Worm (Caenorhabditis elegans) whole organism, mixed stage, embryonic: Measurements from ENCODE around the gene npr-16.

ENCODE experiments used
- M03D4.4 ChIP-seq: sonication (generic microtip); optimal IDR thresholded peaks from 2 replicates; lab custom pipeline; 2017; ENCODE audit warnings: mild to moderate bottlenecking, missing genetic modification characterization, missing compliant biosample characterization
- bed-3 ChIP-seq: fragments of 200-800 bp; sonication (Bioruptor generic); optimal IDR thresholded peaks from 3 replicates; lab custom pipeline; 2018; ENCODE audit warnings: mild to moderate bottlenecking, missing genetic modification characterization, moderate library complexity, missing compliant biosample characterization
- blmp-1 ChIP-seq: fragments of 150-350 bp; optimal IDR thresholded peaks from 2 replicates; lab custom pipeline; 2014; ENCODE audit warnings: missing biosample characterization, missing genetic modification characterization
- ceh-39 ChIP-seq: fragments of 150-350 bp; optimal IDR thresholded peaks from 2 replicates; lab custom pipeline; 2014; ENCODE audit warnings: missing biosample characterization, missing genetic modification characterization
- ceh-43 ChIP-seq: fragments of 200-800 bp; sonication (Bioruptor generic); optimal IDR thresholded peaks from 2 replicates; lab custom pipeline; 2018; ENCODE audit warnings: mild to moderate bottlenecking, missing genetic modification characterization, moderate library complexity, missing compliant biosample characterization
- ceh-83 ChIP-seq: fragments of 200-800 bp; sonication (Bioruptor generic); optimal IDR thresholded peaks from 2 replicates; lab custom pipeline; 2018; ENCODE audit warnings: mild to moderate bottlenecking, missing genetic modification characterization, missing compliant biosample characterization
- ces-1 ChIP-seq: fragments of 150-350 bp; optimal IDR thresholded peaks from 2 replicates; lab custom pipeline; 2014; ENCODE audit warnings: missing biosample characterization, missing genetic modification reagents, missing genetic modification characterization
- cnd-1 ChIP-seq: fragments of 200-800 bp; sonication (Bioruptor generic); optimal IDR thresholded peaks from 2 replicates; lab custom pipeline; 2018; ENCODE audit warnings: mild to moderate bottlenecking, missing genetic modification characterization, missing compliant biosample characterization
- drap-1 ChIP-seq: fragments of 200-800 bp; sonication (Bioruptor generic); optimal IDR thresholded peaks from 3 replicates; lab custom pipeline; 2018; ENCODE audit warnings: mild to moderate bottlenecking, missing genetic modification characterization, missing compliant biosample characterization
- elt-1 ChIP-seq: sonication (generic microtip); optimal IDR thresholded peaks from 2 replicates; lab custom pipeline; 2017; ENCODE audit warnings: missing genetic modification characterization, mild to moderate bottlenecking, missing compliant biosample characterization, antibody characterized with exemption, moderate library complexity, borderline replicate concordance; ENCODE audit not compliant: insufficient read depth
- flh-1 ChIP-seq: fragments of 200-800 bp; sonication (Bioruptor generic); optimal IDR thresholded peaks from 2 replicates; lab custom pipeline; 2018; ENCODE audit warnings: mild to moderate bottlenecking, missing genetic modification characterization, moderate library complexity, missing compliant biosample characterization
- ham-2 ChIP-seq: fragments of 200-800 bp; sonication (Bioruptor generic); optimal IDR thresholded peaks from 2 replicates; lab custom pipeline; 2018; ENCODE audit warnings: mild to moderate bottlenecking, missing genetic modification characterization, missing compliant biosample characterization
- hlh-1 ChIP-seq: fragments of 150-350 bp; optimal IDR thresholded peaks from 2 replicates; lab custom pipeline; 2014; ENCODE audit warnings: missing biosample characterization, missing genetic modification reagents, missing genetic modification characterization
- lin-13 ChIP-seq: fragments of 150-350 bp; optimal IDR thresholded peaks from 2 replicates; lab custom pipeline; 2014; ENCODE audit warnings: missing biosample characterization, missing genetic modification characterization
- lin-32 ChIP-seq: fragments of 200-800 bp; sonication (Bioruptor generic); optimal IDR thresholded peaks from 2 replicates; lab custom pipeline; 2018; ENCODE audit warnings: mild to moderate bottlenecking, missing genetic modification characterization, missing compliant biosample characterization
- lsy-2 ChIP-seq: fragments of 150-350 bp; optimal IDR thresholded peaks from 2 replicates; lab custom pipeline; 2014; ENCODE audit warnings: missing biosample characterization, missing genetic modification characterization
- mab-5 ChIP-seq: fragments of 150-350 bp; optimal IDR thresholded peaks from 2 replicates; lab custom pipeline; 2014; ENCODE audit warnings: missing biosample characterization, missing genetic modification characterization
- mep-1 ChIP-seq: fragments of 150-350 bp; optimal IDR thresholded peaks from 2 replicates; lab custom pipeline; 2017; ENCODE audit warnings: missing biosample characterization, missing genetic modification reagents, missing genetic modification characterization, inconsistent platforms
- mls-2 ChIP-seq: sonication (generic microtip); optimal IDR thresholded peaks from 2 replicates; lab custom pipeline; 2016; ENCODE audit warnings: mild to moderate bottlenecking, missing genetic modification characterization, moderate library complexity, missing compliant biosample characterization
- nhr-12 ChIP-seq: fragments of 150-350 bp; optimal IDR thresholded peaks from 2 replicates; lab custom pipeline; 2014; ENCODE audit warnings: missing biosample characterization, missing genetic modification characterization
- nhr-237 ChIP-seq: fragments of 150-350 bp; optimal IDR thresholded peaks from 2 replicates; lab custom pipeline; 2014; ENCODE audit warnings: missing biosample characterization, missing genetic modification characterization
- nhr-28 ChIP-seq: fragments of 150-350 bp; optimal IDR thresholded peaks from 2 replicates; lab custom pipeline; 2014; ENCODE audit warnings: missing biosample characterization, missing genetic modification characterization
- nhr-76 ChIP-seq: sonication (generic microtip); optimal IDR thresholded peaks from 2 replicates; lab custom pipeline; 2017; ENCODE audit warnings: missing biosample characterization, missing genetic modification characterization
- pha-4 ChIP-seq: fragments of 150-350 bp; optimal IDR thresholded peaks from 2 replicates; lab custom pipeline; 2018; ENCODE audit warnings: missing biosample characterization, missing genetic modification reagents, missing genetic modification characterization
- snpc-4 ChIP-seq: fragments of 150-350 bp; optimal IDR thresholded peaks from 2 replicates; lab custom pipeline; 2014; ENCODE audit warnings: missing biosample characterization, missing genetic modification characterization
- unc-120 ChIP-seq: sonication (generic microtip); optimal IDR thresholded peaks from 2 replicates; lab custom pipeline; 2017; ENCODE audit warnings: missing genetic modification characterization, missing compliant biosample characterization; ENCODE audit not compliant: poor library complexity, severe bottlenecking
- unc-62 ChIP-seq: fragments of 150-350 bp; optimal IDR thresholded peaks from 2 replicates; lab custom pipeline; 2014; ENCODE audit warnings: missing biosample characterization, missing genetic modification reagents, missing genetic modification characterization
- zip-8 ChIP-seq: fragments of 150-350 bp; optimal IDR thresholded peaks from 2 replicates; lab custom pipeline; 2014; ENCODE audit warnings: missing biosample characterization, missing genetic modification characterization
- ztf-11 ChIP-seq: fragments of 150-350 bp; optimal IDR thresholded peaks from 2 replicates; lab custom pipeline; 2014; ENCODE audit warnings: missing biosample characterization, missing genetic modification characterization

The npr-16 gene

ce11 chrX:3495776-3496175 is 22.8 kb upstream of the npr-16 start, which contains the start of gene glt-1:
Gene glt-1 (plus strand): TSS chrX:3496026.
- TF ChIP-seq nhr-237 (tag; lab: Kevin White, UChicago): no peak
- TF ChIP-seq lin-13 (tag; lab: Kevin White, UChicago): no peak
- no peak for TF ChIP-seq unc-120 (tag; lab: Kevin White, UChicago)
- no peak for TF ChIP-seq ham-2
- TF ChIP-seq hlh-1 (tag; lab: Kevin White, UChicago): no peak
- no peak for TF ChIP-seq unc-62 (GFP tag; lab: Kevin White, UChicago)
- TF ChIP-seq nhr-28 (tag; lab: Kevin White, UChicago): no peak
- TF ChIP-seq M03D4.4 (tag; lab: Kevin White, UChicago): no peak
- TF ChIP-seq nhr-12 (tag; lab: Kevin White, UChicago): no peak
- no peak for TF ChIP-seq bed-3 (GFP tag; lab: Kevin White, UChicago)
- TF ChIP-seq elt-1 (tag; lab: Kevin White, UChicago): no peak
- no peak for TF ChIP-seq lsy-2
- TF ChIP-seq ceh-43: no peak

- TF ChIP-seq bed-3 (GFP tag; lab: Kevin White, UChicago): no peak
- no peak for TF ChIP-seq drap-1 (GFP tag; lab: Kevin White, UChicago)
- TF ChIP-seq M03D4.4 (tag; lab: Kevin White, UChicago): no peak
- no peak for TF ChIP-seq mep-1 (tag; lab: Kevin White, UChicago)
- no peak for TF ChIP-seq snpc-4 (tag; lab: Kevin White, UChicago)
- TF ChIP-seq mls-2: no peak
- no peak for TF ChIP-seq lin-13 (tag; lab: Kevin White, UChicago)
- no peak for TF ChIP-seq unc-120 (tag; lab: Kevin White, UChicago)
- no peak for TF ChIP-seq zip-8 (tag; lab: Kevin White, UChicago)
- no peak for TF ChIP-seq ces-1 (GFP tag; lab: Kevin White, UChicago)
- no peak for TF ChIP-seq hlh-1 (tag; lab: Kevin White, UChicago)
- TF ChIP-seq ceh-83 (GFP tag; lab: Kevin White, UChicago): no peak
These were observed 19.6 kb upstream of the npr-16 start, which contains the start of gene C12D12.1 for ce11 chrX:3498953-3499352. Gene C12D12.1 (plus strand): TSS chrX:3499253.

- TF ChIP-seq ceh-39 (no peak), mab-5 (tag; lab: Kevin White, UChicago) (no peak), ztf-11 (tag; lab: Kevin White, UChicago) (no peak), ceh-83 (GFP tag; lab: Kevin White, UChicago) (no peak), pha-4 (tag; lab: Kevin White, UChicago) (no peak), zip-8 (tag; lab: Kevin White, UChicago) (no peak), M03D4.4 (tag; lab: Kevin White, UChicago) (no peak), drap-1 (GFP tag; lab: Kevin White, UChicago) (no peak), cnd-1 (tag; lab: Kevin White, UChicago) (no peak), lin-32 (no peak), ces-1 (GFP tag; lab: Kevin White, UChicago) (no peak)
These were observed 18.7 kb upstream of the npr-16 start for ce11 chrX:3499867-3500266.

ce11 chrX:3500357-3500756 is 18.2 kb upstream of the npr-16 start:
- TF ChIP-seq lsy-2: no peak
- TF ChIP-seq mep-1 (tag; lab: Kevin White, UChicago): no peak
- no peak for TF ChIP-seq hlh-1 (tag; lab: Kevin White, UChicago)
- no peak for TF ChIP-seq flh-1
- no peak for TF ChIP-seq unc-120 (tag; lab: Kevin White, UChicago)
- TF ChIP-seq ceh-43: no peak
- no peak for TF ChIP-seq M03D4.4 (tag; lab: Kevin White, UChicago)
- TF ChIP-seq nhr-76 (tag; lab: Kevin White, UChicago): no peak
- no peak for TF ChIP-seq cnd-1 (tag; lab: Kevin White, UChicago)
- TF ChIP-seq nhr-237 (tag; lab: Kevin White, UChicago): no peak
- TF ChIP-seq blmp-1 (tag; lab: Kevin White, UChicago): no peak

ce11 chrX:3500903-3501302 is 17.7 kb upstream of the npr-16 start:
- TF ChIP-seq ztf-11 (tag; lab: Kevin White, UChicago): no peak
- no peak for TF ChIP-seq zip-8 (tag; lab: Kevin White, UChicago)
- no peak for TF ChIP-seq unc-120 (tag; lab: Kevin White, UChicago)
